Fruit fly (Drosophila melanogaster): Measurements from ENCODE around the gene CG11696.

The CG11696 gene

dm6 chrX:11544110-11544950 is 29.2 kb upstream of the CG11696 start (continued):
- TF ChIP-seq ATbp (GFP tag; optimal IDR thresholded peaks at IDR 0.05) (no peak), p53 (GFP tag; optimal IDR thresholded peaks at IDR 0.05) (no peak), dysf (GFP tag; IDR thresholded peaks at IDR 0.05) (0 out of 3 replicates have a peak, but pooled peaks have one; percentile 24), CG43689 (GFP tag; IDR thresholded peaks at IDR 0.05) (no peak), Fer3 (tag; optimal IDR thresholded peaks at IDR 0.05) (no peak), CG10979 (tag; optimal IDR thresholded peaks at IDR 0.05) (peak; percentile 51), CG3838 (GFP tag; optimal IDR thresholded peaks at IDR 0.05) (no peak), cg (GFP tag; optimal IDR thresholded peaks at IDR 0.05) (peak; percentile 38), wor (GFP tag; IDR thresholded peaks at IDR 0.05) (no peak), wdn (GFP tag; IDR thresholded peaks at IDR 0.05) (no peak), hbn (GFP tag; IDR thresholded peaks at IDR 0.05; ENCODE audit: partially characterized antibody) (no peak), crp (GFP tag; optimal IDR thresholded peaks at IDR 0.05) (no peak), CG11085 (GFP tag; IDR thresholded peaks at IDR 0.05) (no peak), CG6813 (GFP tag; optimal IDR thresholded peaks at IDR 0.05) (peak; percentile 13), grau (tag; optimal IDR thresholded peaks at IDR 0.05) (no peak), sr (GFP tag; IDR thresholded peaks at IDR 0.05) (no peak), Hr39 (optimal IDR thresholded peaks at IDR 0.05) (no peak), D (optimal IDR thresholded peaks at IDR 0.05) (no peak), D (GFP tag; optimal IDR thresholded peaks at IDR 0.05) (no peak), repo (GFP tag; optimal IDR thresholded peaks at IDR 0.05) (no peak), Side (GFP tag; optimal IDR thresholded peaks at IDR 0.05) (no peak), gcm2 (GFP tag; optimal IDR thresholded peaks at IDR 0.05) (no peak), CG11696 (GFP tag; IDR thresholded peaks at IDR 0.05) (peak; percentile 85), CG8388 (GFP tag; optimal IDR thresholded peaks at IDR 0.05) (peak; percentile 30), ara (GFP tag; IDR thresholded peaks at IDR 0.05) (0 out of 2 replicates have a peak, but pooled peaks have one; percentile 24), CG10462 (GFP tag; optimal IDR thresholded peaks at IDR 0.05) (no peak), Nf-YC (tag; optimal IDR thresholded peaks at IDR 0.05) (no peak), row (GFP tag; IDR thresholded peaks at IDR 0.05) (peak; percentile 51; the same call in 2 of the 3 replicates), CG11456 (GFP tag; IDR thresholded peaks at IDR 0.05) (no peak), Antp (GFP tag; optimal IDR thresholded peaks at IDR 0.05) (no peak), ssp (GFP tag; IDR thresholded peaks at IDR 0.05) (no peak), jigr1 (GFP tag; IDR thresholded peaks at IDR 0.05) (no peak), Trl (optimal IDR thresholded peaks at IDR 0.05) (no peak), Trl (GFP tag; optimal IDR thresholded peaks at IDR 0.05) (no peak), gsb-n (tag; optimal IDR thresholded peaks at IDR 0.05) (no peak), gem (tag; optimal IDR thresholded peaks at IDR 0.05) (peak; percentile 61), CG31224 (GFP tag; IDR thresholded peaks at IDR 0.05) (no peak), bcd (GFP tag; optimal IDR thresholded peaks at IDR 0.05) (no peak), dm (GFP tag; optimal IDR thresholded peaks at IDR 0.05) (no peak), CG13894 (tag; optimal IDR thresholded peaks at IDR 0.05) (no peak), C15 (GFP tag; IDR thresholded peaks at IDR 0.05) (no peak), NC2α (GFP tag; optimal IDR thresholded peaks at IDR 0.05) (no peak), CG8944 (GFP tag; optimal IDR thresholded peaks at IDR 0.05) (no peak), az2 (GFP tag; optimal IDR thresholded peaks at IDR 0.05) (peak; percentile 14), Gsc (GFP tag; IDR thresholded peaks at IDR 0.05) (no peak), CG17361 (GFP tag; IDR thresholded peaks at IDR 0.05) (0 out of 3 replicates have a peak, but pooled peaks have one; percentile 26), Kr (GFP tag; optimal IDR thresholded peaks at IDR 0.05) (no peak), CG12391 (tag; optimal IDR thresholded peaks at IDR 0.05) (peak; percentile 44), otp (GFP tag; IDR thresholded peaks at IDR 0.05) (0 out of 3 replicates have a peak, but pooled peaks have one; percentile 17), CG14014 (GFP tag; IDR thresholded peaks at IDR 0.05) (no peak), Abd-B (GFP tag; optimal IDR thresholded peaks at IDR 0.05) (peak; percentile 14)

Measured in whole organism, embryonic.